Worm (Caenorhabditis elegans) whole organism, L1 larva: ENCODE measurements around the gene R02D5.7.

Experiments used
- C04F5.9 ChIP-seq: sonication (generic microtip); optimal IDR thresholded peaks from 2 replicates; lab custom pipeline; 2016; ENCODE audit warnings: missing genetic modification characterization, missing compliant biosample characterization
- C34B4.2 ChIP-seq: sonication (generic microtip); optimal IDR thresholded peaks from 2 replicates; lab custom pipeline; 2017; ENCODE audit warnings: mild to moderate bottlenecking, missing genetic modification characterization, missing compliant biosample characterization
- aly-2 ChIP-seq: fragments of 150-350 bp; optimal IDR thresholded peaks from 2 replicates; lab custom pipeline; 2014; ENCODE audit warnings: missing biosample characterization, missing genetic modification characterization
- ceh-8 ChIP-seq: fragments of 200-800 bp; sonication (Bioruptor generic); optimal IDR thresholded peaks from 2 replicates; lab custom pipeline; 2018; ENCODE audit warnings: mild to moderate bottlenecking, missing genetic modification characterization, moderate library complexity, missing compliant biosample characterization
- ceh-88 ChIP-seq: fragments of 200-800 bp; sonication (Bioruptor generic); IDR thresholded peaks from 2 replicates; pipeline ENCODE4 v1.3.6; 2022; ENCODE audit warnings: missing genetic modification characterization, missing compliant biosample characterization
- ces-1 ChIP-seq: fragments of 150-350 bp; optimal IDR thresholded peaks from 2 replicates; lab custom pipeline; 2014; ENCODE audit warnings: missing biosample characterization, missing genetic modification reagents, missing genetic modification characterization
- dpl-1 ChIP-seq, 3 experiments: fragments of 150-350 bp in 2 of 3; sonication (generic microtip) in 1 of 3; optimal IDR thresholded peaks; 2 replicates each; lab custom pipeline; 2014 to 2017; ENCODE audit warnings: missing biosample characterization in 3 of 3, missing genetic modification characterization in 3 of 3, missing genetic modification reagents in 3 of 3
- efl-1 ChIP-seq, 4 experiments: fragments of 150-350 bp; optimal IDR thresholded peaks in 3 of 4; peaks in 1 of 4; 1 replicate in 1 of 4; 2 replicates in 3 of 4; lab custom pipeline; 2014; ENCODE audit warnings: missing biosample characterization in 2 of 4, missing genetic modification characterization in 2 of 4, missing genetic modification reagents in 2 of 4
- efl-3 ChIP-seq: fragments of 200-800 bp; sonication (Bioruptor generic); optimal IDR thresholded peaks from 2 replicates; lab custom pipeline; 2018; ENCODE audit warnings: mild to moderate bottlenecking, missing genetic modification characterization, missing compliant biosample characterization
- egl-27 ChIP-seq, 2 experiments: fragments of 150-350 bp in 1 of 2; sonication (generic microtip); optimal IDR thresholded peaks; 3 replicates each; lab custom pipeline; 2017 to 2018; ENCODE audit warnings: missing biosample characterization in 2 of 2, missing genetic modification characterization in 2 of 2, missing genetic modification reagents in 2 of 2
- elt-2 ChIP-seq: sonication (generic microtip); optimal IDR thresholded peaks from 2 replicates; lab custom pipeline; 2016; ENCODE audit warnings: missing genetic modification characterization, mild to moderate bottlenecking, inconsistent platforms, missing compliant biosample characterization, missing genetic modification reagents
- fos-1 ChIP-seq: fragments of 150-350 bp; optimal IDR thresholded peaks from 2 replicates; lab custom pipeline; 2014; ENCODE audit warnings: missing biosample characterization, missing genetic modification characterization
- hpl-2 ChIP-seq: fragments of 150-350 bp; optimal IDR thresholded peaks from 2 replicates; lab custom pipeline; 2014; ENCODE audit warnings: missing biosample characterization, missing genetic modification reagents, missing genetic modification characterization
- lin-14 ChIP-seq: fragments of 200-800 bp; sonication (Bioruptor generic); optimal IDR thresholded peaks from 2 replicates; lab custom pipeline; 2018; ENCODE audit warnings: mild to moderate bottlenecking, missing genetic modification characterization, moderate library complexity, missing compliant biosample characterization
- lin-39 ChIP-seq: fragments of 150-350 bp; optimal IDR thresholded peaks from 2 replicates; lab custom pipeline; 2014; ENCODE audit warnings: missing biosample characterization, missing genetic modification reagents, missing genetic modification characterization
- lsy-2 ChIP-seq, 2 experiments: fragments of 150-350 bp; optimal IDR thresholded peaks; 2 replicates each; lab custom pipeline; 2014; ENCODE audit warnings: missing biosample characterization in 2 of 2, missing genetic modification characterization in 2 of 2
- mab-9 ChIP-seq: fragments of 200-800 bp; sonication (Bioruptor generic); IDR thresholded peaks from 2 replicates; pipeline ENCODE4 v1.3.6; 2022; ENCODE audit warnings: missing genetic modification reagents, missing genetic modification characterization, missing compliant biosample characterization
- mdl-1 ChIP-seq, 2 experiments: fragments of 150-350 bp; optimal IDR thresholded peaks; 2 replicates each; lab custom pipeline; 2014 to 2017; ENCODE audit warnings: missing biosample characterization in 2 of 2, missing genetic modification characterization in 2 of 2, inconsistent platforms in 1 of 2
- mep-1 ChIP-seq: fragments of 150-350 bp; optimal IDR thresholded peaks from 2 replicates; lab custom pipeline; 2014; ENCODE audit warnings: missing biosample characterization, missing genetic modification characterization
- pax-3 ChIP-seq: fragments of 200-800 bp; sonication (Bioruptor generic); optimal IDR thresholded peaks from 2 replicates; lab custom pipeline; 2018; ENCODE audit warnings: mild to moderate bottlenecking, missing genetic modification characterization, moderate library complexity, missing compliant biosample characterization
- skn-1 ChIP-seq: fragments of 150-350 bp; optimal IDR thresholded peaks from 2 replicates; lab custom pipeline; 2014; ENCODE audit warnings: missing biosample characterization, missing genetic modification characterization
- snu-23 ChIP-seq: sonication (generic microtip); optimal IDR thresholded peaks from 2 replicates; lab custom pipeline; 2016; ENCODE audit warnings: missing genetic modification characterization, missing compliant biosample characterization
- zip-4 ChIP-seq: fragments of 200-800 bp; sonication (Bioruptor generic); optimal IDR thresholded peaks from 2 replicates; lab custom pipeline; 2018; ENCODE audit warnings: mild to moderate bottlenecking, missing genetic modification characterization, moderate library complexity, missing compliant biosample characterization
- ztf-11 ChIP-seq, 2 experiments: sonication (generic microtip); optimal IDR thresholded peaks; 2 replicates each; lab custom pipeline; 2016 to 2017; ENCODE audit warnings: missing genetic modification characterization in 2 of 2, missing biosample characterization in 1 of 2, missing compliant biosample characterization in 1 of 2
- ztf-4 ChIP-seq: fragments of 150-350 bp; optimal IDR thresholded peaks from 2 replicates; lab custom pipeline; 2014; ENCODE audit warnings: missing biosample characterization, missing genetic modification characterization

R02D5.7 gene

DNA sequence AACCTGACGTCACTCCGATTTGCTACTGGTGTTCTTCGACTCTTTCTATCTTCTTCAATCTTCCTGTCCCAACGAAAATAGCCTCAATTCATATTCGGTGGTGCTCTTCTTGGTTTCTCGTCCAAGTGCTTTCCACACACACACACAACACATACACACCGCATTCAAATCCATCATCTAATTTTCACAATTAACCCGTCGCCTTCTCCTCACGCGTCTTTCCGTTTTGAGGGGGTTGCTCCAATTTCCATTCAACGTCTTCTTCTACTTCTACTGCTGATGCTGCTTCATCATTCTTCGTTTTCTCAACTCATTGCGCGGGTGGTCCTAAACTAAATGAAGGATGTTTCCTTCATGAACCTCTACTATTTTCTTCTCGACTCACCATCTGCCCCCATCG is 9.8 kb upstream of the R02D5.7 start:
- TF ChIP-seq skn-1, result no peak
- TF ChIP-seq lin-14, result peak; percentile 25
- TF ChIP-seq, all 84 proteins: peak for 1

DNA sequence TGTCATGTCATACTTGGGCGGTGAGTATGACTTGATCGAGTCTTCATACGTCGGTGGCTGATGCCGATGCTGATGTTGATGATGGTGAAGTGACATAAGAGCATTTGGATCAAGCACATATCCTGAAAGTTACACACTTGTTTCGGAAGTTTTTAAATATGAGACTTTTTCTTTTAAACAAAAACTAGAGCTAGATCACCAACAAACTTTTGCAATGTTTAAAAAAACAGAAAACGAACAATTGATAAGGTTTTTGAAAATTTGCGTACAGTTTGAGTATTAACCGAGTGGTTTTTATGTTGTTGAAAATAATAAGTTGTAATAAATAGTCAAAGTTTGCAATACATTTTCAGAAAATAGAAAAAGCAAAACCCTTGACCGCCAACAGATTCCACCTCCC is 3.3 kb upstream of the R02D5.7 start, which contains the start of gene R02D5.4:
Gene R02D5.4 (minus strand): TSS at position 101 of the 400 bp plus-strand sequence.
- TF ChIP-seq zip-4 (GFP tag; lab: Kevin White, UChicago) (no peak), lin-39 (tag; lab: Kevin White, UChicago) (no peak), mdl-1 (tag; optimal IDR thresholded peaks at IDR 0.05; lab: Kevin White, UChicago) (no peak), efl-3 (GFP tag; lab: Kevin White, UChicago) (no peak), fos-1 (tag; lab: Kevin White, UChicago) (no peak), ztf-11 (tag; optimal IDR thresholded peaks at IDR 0.05; lab: Kevin White, UChicago) (no peak), snu-23 (GFP tag; lab: Kevin White, UChicago) (no peak), dpl-1 (GFP tag; optimal IDR thresholded peaks at IDR 0.05; lab: Kevin White, UChicago) (no peak), ceh-8 (no peak), pax-3 (tag; lab: Kevin White, UChicago) (no peak), elt-2 (no peak), ces-1 (GFP tag; lab: Kevin White, UChicago) (no peak), efl-1 (optimal IDR thresholded peaks at IDR 0.05; lab: Kevin White, UChicago) (no peak), efl-1 (GFP tag; optimal IDR thresholded peaks at IDR 0.05 in 1 of 2; lab: Kevin White, UChicago) (no peak), aly-2 (tag; lab: Kevin White, UChicago) (no peak), C34B4.2 (no peak)

DNA sequence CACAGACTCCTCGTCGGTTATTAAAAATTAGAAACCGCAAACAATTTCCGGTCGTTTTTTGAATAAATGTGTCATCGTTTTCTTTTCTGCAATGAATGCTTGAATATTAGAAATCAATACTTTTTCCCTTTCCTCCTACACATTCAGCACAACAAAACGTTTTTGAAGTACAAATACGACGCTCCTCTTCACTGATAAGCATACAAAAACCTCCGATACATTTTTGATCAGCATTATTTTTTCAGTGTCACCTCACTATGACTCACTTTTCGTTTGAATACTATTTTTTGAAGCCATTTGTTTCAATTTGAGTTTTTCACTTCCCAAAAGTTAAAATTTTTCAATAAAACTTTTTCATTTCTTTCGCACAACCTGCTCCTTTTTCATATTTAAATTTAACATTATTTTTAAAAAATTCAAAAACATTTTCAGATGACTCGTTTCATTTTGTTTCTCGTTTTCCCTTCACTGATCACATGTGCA is 1.5 kb upstream of the R02D5.7 start, which contains the start of gene R02D5.3:
Gene R02D5.3 (plus strand): TSS at position 433 of the 483 bp plus-strand sequence.
- TF ChIP-seq mab-9 (GFP tag; lab: Robert Waterston, UW) (no peak), elt-2 (peak; percentile 34)

DNA sequence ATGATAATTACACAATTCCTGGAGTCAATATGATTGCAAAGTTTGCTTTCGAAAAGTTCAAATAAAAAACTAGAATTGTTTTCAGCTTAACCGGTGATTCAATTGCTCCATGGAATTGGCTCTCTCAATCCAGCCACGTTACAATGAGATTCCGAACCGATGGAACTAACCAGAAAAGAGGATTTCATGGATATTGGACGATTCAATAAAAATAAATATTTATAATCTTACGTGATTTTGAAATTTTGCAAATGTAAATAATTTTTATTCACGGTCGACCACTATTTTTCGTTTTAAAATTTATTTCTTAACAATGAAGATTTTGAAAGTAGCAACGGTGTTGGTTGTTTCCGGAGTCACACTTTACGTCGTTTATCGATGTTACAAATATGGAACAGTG is 686 bp upstream of the R02D5.7 start, which contains the start of gene R02D5.10:
Gene R02D5.10 (plus strand): TSS at position 301 of the 400 bp plus-strand sequence.
- no peak for TF ChIP-seq ztf-11 (tag; optimal IDR thresholded peaks at IDR 0.05; lab: Kevin White, UChicago)

DNA sequence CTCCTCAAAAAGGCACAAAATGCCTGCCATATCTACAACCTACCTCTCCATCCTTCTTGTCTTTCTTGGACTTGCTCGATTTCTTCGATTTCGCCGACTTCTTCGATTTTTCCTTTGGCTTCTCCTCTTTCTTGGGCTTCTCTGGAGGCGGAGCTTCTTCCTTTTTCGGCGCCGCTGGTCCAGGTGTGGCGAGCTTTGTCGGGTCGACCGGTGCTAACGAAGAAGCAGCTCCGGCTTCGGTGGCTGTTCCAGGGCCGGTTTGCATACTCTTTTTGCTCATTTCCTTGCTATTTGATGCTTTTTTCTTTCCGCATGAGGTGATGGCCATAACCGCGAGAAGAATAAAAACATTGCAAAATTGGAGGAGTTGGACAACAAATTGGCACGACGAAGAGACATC is 768 bp downstream of the R02D5.7 start:
- TF ChIP-seq ztf-4 (tag; lab: Kevin White, UChicago) (no peak), dpl-1 (GFP tag; optimal IDR thresholded peaks at IDR 0.05; lab: Kevin White, UChicago) (no peak), hpl-2 (no peak), egl-27 (tag; optimal IDR thresholded peaks at IDR 0.05; lab: Kevin White, UChicago) (no peak), mdl-1 (tag; optimal IDR thresholded peaks at IDR 0.05; lab: Kevin White, UChicago) (no peak), skn-1 (no peak), C34B4.2 (no peak)

DNA sequence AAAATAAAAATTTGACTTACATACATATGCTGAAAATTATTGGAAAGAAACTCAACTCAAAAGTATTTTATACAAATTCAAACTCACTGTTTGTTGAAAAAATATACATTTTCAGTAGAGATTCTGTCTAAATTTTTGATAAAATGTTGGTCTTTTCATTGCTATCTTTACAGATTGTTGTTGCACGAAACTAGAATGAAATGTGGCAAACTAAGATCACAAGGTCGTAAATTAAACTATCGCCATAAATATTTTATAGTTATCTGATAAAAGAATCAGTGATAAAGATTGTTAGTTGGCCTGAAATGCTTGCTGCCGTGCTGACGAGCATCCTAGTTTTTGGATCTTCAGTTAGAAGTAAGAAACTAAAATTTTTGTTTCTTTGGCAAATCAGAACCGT is 2.3 kb downstream of the R02D5.7 start, which contains the start of gene clec-55:
Gene clec-55 (plus strand): TSS at position 301 of the 400 bp plus-strand sequence.
- TF ChIP-seq C04F5.9 (tag; lab: Kevin White, UChicago) (no peak), elt-2 (peak; percentile 40), lin-39 (tag; lab: Kevin White, UChicago) (no peak)

DNA sequence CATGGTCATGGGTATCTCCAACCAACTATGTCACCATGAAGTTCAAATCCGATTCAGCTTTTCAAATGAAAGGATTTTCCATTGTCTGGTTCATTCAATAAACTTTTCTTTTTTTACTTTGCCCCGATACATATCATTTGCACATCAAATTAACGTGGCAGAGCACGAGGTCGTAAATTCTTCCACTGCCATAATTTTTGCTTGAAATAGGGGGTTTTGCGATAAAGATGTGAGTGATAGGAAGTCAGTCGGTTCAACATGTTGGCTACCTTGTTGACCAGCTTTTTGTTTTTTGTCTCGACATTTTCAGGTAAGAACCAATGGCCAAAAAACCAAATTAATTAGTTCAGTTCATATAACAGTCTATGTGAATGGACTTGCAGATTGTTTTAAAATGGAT is 4.6 kb downstream of the R02D5.7 start, which contains the start of gene clec-54:
Gene clec-54 (plus strand): TSS at position 224 of the 400 bp plus-strand sequence.
- TF ChIP-seq mdl-1 (tag; optimal IDR thresholded peaks at IDR 0.05; lab: Kevin White, UChicago) (no peak), elt-2 (peak; percentile 52), efl-1 (optimal IDR thresholded peaks at IDR 0.05; lab: Kevin White, UChicago) (no peak), efl-1 (GFP tag; optimal IDR thresholded peaks at IDR 0.05 in 1 of 2; lab: Kevin White, UChicago) (peak in 1 of 2 experiments; percentile 63), ceh-88 (GFP tag; lab: Robert Waterston, UW) (no peak), mep-1 (tag; lab: Kevin White, UChicago) (no peak), lsy-2 (tag; optimal IDR thresholded peaks at IDR 0.05; lab: Kevin White, UChicago) (no peak), lin-39 (tag; lab: Kevin White, UChicago) (no peak)
